Fruit fly (Drosophila melanogaster): ENCODE measurements around the gene CG6299.

Gene CG6299

dm6 chrX:15501706-15502267, 39.3 kb downstream of the CG6299 start (continued):
- no peak for TF ChIP-seq ERR (GFP tag; optimal IDR thresholded peaks at IDR 0.05)
- TF ChIP-seq Hmx (GFP tag; optimal IDR thresholded peaks at IDR 0.05), result no peak
- no peak for TF ChIP-seq btn (GFP tag; optimal IDR thresholded peaks at IDR 0.05)
- peak; percentile 60 for TF ChIP-seq lab (GFP tag; optimal IDR thresholded peaks at IDR 0.05)
- peak; percentile 21 for TF ChIP-seq Meics (GFP tag; optimal IDR thresholded peaks at IDR 0.05)
- no peak for TF ChIP-seq yki (optimal IDR thresholded peaks at IDR 0.05)
- TF ChIP-seq tx (GFP tag; optimal IDR thresholded peaks at IDR 0.05), result no peak
- no peak for TF ChIP-seq CG8359 (GFP tag; optimal IDR thresholded peaks at IDR 0.05; ENCODE audit: borderline replicate concordance)
- TF ChIP-seq CG5953 (GFP tag; IDR thresholded peaks at IDR 0.05), result no peak
- TF ChIP-seq MTF-1 (GFP tag; optimal IDR thresholded peaks at IDR 0.05; ENCODE audit: borderline replicate concordance), result peak; percentile 14
- peak; percentile 37 for TF ChIP-seq sens (GFP tag)
- no peak for TF ChIP-seq Fer2 (tag; optimal IDR thresholded peaks at IDR 0.05)
- TF ChIP-seq CG10267 (tag; optimal IDR thresholded peaks at IDR 0.05), result no peak
- no peak for TF ChIP-seq gsb-n (tag; optimal IDR thresholded peaks at IDR 0.05)
- peak; percentile 68 for TF ChIP-seq Med (GFP tag)
- peak; percentile 6 for TF ChIP-seq CG10543 (GFP tag; optimal IDR thresholded peaks at IDR 0.05)
- TF ChIP-seq CG15514 (GFP tag; optimal IDR thresholded peaks at IDR 0.05), result peak; percentile 5

- TF ChIP-seq CG10274 (GFP tag; optimal IDR thresholded peaks at IDR 0.05) (no peak), lab (GFP tag; optimal IDR thresholded peaks at IDR 0.05) (peak; percentile 15), CG10543 (GFP tag; optimal IDR thresholded peaks at IDR 0.05) (peak; percentile 26), dpn (GFP tag; optimal IDR thresholded peaks at IDR 0.05) (no peak), sc (optimal IDR thresholded peaks at IDR 0.05) (no peak), sc (GFP tag; optimal IDR thresholded peaks at IDR 0.05) (no peak), Oaz (GFP tag; IDR thresholded peaks at IDR 0.05) (no peak), ro (GFP tag; IDR thresholded peaks at IDR 0.05) (no peak), da (GFP tag; optimal IDR thresholded peaks at IDR 0.05) (no peak), CG3847 (GFP tag; IDR thresholded peaks at IDR 0.05) (0 out of 2 replicates have a peak, but pooled peaks have one; percentile 12), CG10321 (GFP tag; IDR thresholded peaks at IDR 0.05) (peak; percentile 20; the same call in 1 of the 2 replicates), Taf1 (GFP tag; IDR thresholded peaks at IDR 0.05) (no peak), unc-4 (GFP tag; IDR thresholded peaks at IDR 0.05; ENCODE audit: partially characterized antibody) (no peak), Nf-YC (tag; optimal IDR thresholded peaks at IDR 0.05) (peak; percentile 55), Adf1 (GFP tag; IDR thresholded peaks at IDR 0.05) (peak; percentile 88), Neu2 (GFP tag; optimal IDR thresholded peaks at IDR 0.05; ENCODE audit: borderline replicate concordance) (no peak), CG1024 (GFP tag; IDR thresholded peaks at IDR 0.05) (no peak), pb (GFP tag; optimal IDR thresholded peaks at IDR 0.05) (no peak), Ets65A (GFP tag) (peak; percentile 24), zen (tag; optimal IDR thresholded peaks at IDR 0.05) (peak; percentile 8), Dfd (GFP tag; optimal IDR thresholded peaks at IDR 0.05) (no peak), CG2129 (GFP tag; IDR thresholded peaks at IDR 0.05; ENCODE audit: partially characterized antibody) (no peak), CG5953 (GFP tag; IDR thresholded peaks at IDR 0.05) (no peak), ci (GFP tag; IDR thresholded peaks at IDR 0.05) (0 out of 3 replicates have a peak, but pooled peaks have one; percentile 2), sug (tag; optimal IDR thresholded peaks at IDR 0.05) (peak; percentile 45), crol (GFP tag; IDR thresholded peaks at IDR 0.05) (peak; percentile 76), Awh (GFP tag; IDR thresholded peaks at IDR 0.05) (0 out of 2 replicates have a peak, but pooled peaks have one; percentile 23), esg (GFP tag; conservative IDR thresholded peaks at IDR 0.05) (no peak), Med (GFP tag) (peak; percentile 39), Mrtf (GFP tag; IDR thresholded peaks at IDR 0.05) (no peak), mirr (GFP tag; optimal IDR thresholded peaks at IDR 0.05) (no peak), phol (tag; optimal IDR thresholded peaks at IDR 0.05) (peak; percentile 43)
These were observed 40.3 kb downstream of the CG6299 start for dm6 chrX:15502864-15503263.
